Worm (Caenorhabditis elegans) whole organism, L3 larva: ENCODE results near the gene wht-2.
A peak's percentile ranks its signal among the peaks of the same experiment; 100 is the strongest.

ENCODE experiments used
- R02D3.7 ChIP-seq: fragments of 150-350 bp; optimal IDR thresholded peaks from 2 replicates; lab custom pipeline; 2014; ENCODE audit warnings: missing biosample characterization, missing genetic modification characterization
- ZK546.5 ChIP-seq: sonication (generic microtip); optimal IDR thresholded peaks from 2 replicates; lab custom pipeline; 2017; ENCODE audit warnings: missing biosample characterization, missing genetic modification characterization
- ama-1 ChIP-seq: fragments of 150-350 bp; optimal IDR thresholded peaks from 2 replicates; lab custom pipeline; 2018
- ceh-28 ChIP-seq: fragments of 150-350 bp; optimal IDR thresholded peaks from 2 replicates; lab custom pipeline; 2014; ENCODE audit warnings: missing biosample characterization, missing genetic modification reagents, missing genetic modification characterization
- ceh-82 ChIP-seq: fragments of 150-350 bp; optimal IDR thresholded peaks from 2 replicates; lab custom pipeline; 2014; ENCODE audit warnings: missing biosample characterization, missing genetic modification characterization
- ceh-9 ChIP-seq: sonication (generic microtip); optimal IDR thresholded peaks from 2 replicates; lab custom pipeline; 2018; ENCODE audit warnings: missing biosample characterization, missing genetic modification characterization
- daf-12 ChIP-seq: fragments of 150-350 bp; optimal IDR thresholded peaks from 2 replicates; lab custom pipeline; 2014; ENCODE audit warnings: missing biosample characterization, missing genetic modification reagents, missing genetic modification characterization
- egl-27 ChIP-seq: sonication (generic microtip); optimal IDR thresholded peaks from 4 replicates; lab custom pipeline; 2017; ENCODE audit warnings: missing biosample characterization, missing genetic modification reagents, missing genetic modification characterization
- elt-1 ChIP-seq: fragments of 150-350 bp; optimal IDR thresholded peaks from 2 replicates; lab custom pipeline; 2014; ENCODE audit warnings: missing biosample characterization, missing genetic modification characterization
- elt-2 ChIP-seq: sonication (generic microtip); optimal IDR thresholded peaks from 2 replicates; lab custom pipeline; 2016; ENCODE audit warnings: missing genetic modification reagents, mild to moderate bottlenecking, missing genetic modification characterization, missing compliant biosample characterization
- elt-3 ChIP-seq, 3 experiments: fragments of 150-350 bp in 1 of 3; sonication (generic microtip) in 2 of 3; optimal IDR thresholded peaks; 2 replicates in 2 of 3; 4 replicates in 1 of 3; lab custom pipeline; 2014 to 2017; ENCODE audit warnings: missing biosample characterization in 3 of 3, missing genetic modification characterization in 3 of 3
- eor-1 ChIP-seq, 2 experiments: fragments of 150-350 bp; optimal IDR thresholded peaks; 2 replicates each; lab custom pipeline; 2014 to 2018; ENCODE audit warnings: missing biosample characterization in 2 of 2, missing genetic modification characterization in 2 of 2
- fkh-10 ChIP-seq: sonication (generic microtip); optimal IDR thresholded peaks from 2 replicates; lab custom pipeline; 2017; ENCODE audit warnings: missing biosample characterization, missing genetic modification reagents, missing genetic modification characterization
- fkh-2 ChIP-seq: fragments of 150-350 bp; optimal IDR thresholded peaks from 2 replicates; lab custom pipeline; 2014; ENCODE audit warnings: missing biosample characterization, missing genetic modification reagents, missing genetic modification characterization
- hmg-11 ChIP-seq: sonication (generic microtip); optimal IDR thresholded peaks from 2 replicates; lab custom pipeline; 2016; ENCODE audit warnings: missing genetic modification characterization, missing compliant biosample characterization
- jun-1 ChIP-seq: fragments of 150-350 bp; optimal IDR thresholded peaks from 2 replicates; lab custom pipeline; 2014; ENCODE audit warnings: missing biosample characterization, missing genetic modification reagents, missing genetic modification characterization
- lin-15B ChIP-seq: fragments of 150-350 bp; optimal IDR thresholded peaks from 2 replicates; lab custom pipeline; 2014; ENCODE audit warnings: missing biosample characterization, missing genetic modification characterization
- lin-39 ChIP-seq: fragments of 150-350 bp; optimal IDR thresholded peaks from 2 replicates; lab custom pipeline; 2018; ENCODE audit warnings: missing biosample characterization, missing genetic modification reagents, missing genetic modification characterization
- lsy-12 ChIP-seq: sonication (generic microtip); optimal IDR thresholded peaks from 2 replicates; lab custom pipeline; 2016; ENCODE audit warnings: mild to moderate bottlenecking, missing genetic modification characterization, missing compliant biosample characterization
- mdl-1 ChIP-seq: fragments of 150-350 bp; optimal IDR thresholded peaks from 2 replicates; lab custom pipeline; 2014; ENCODE audit warnings: missing biosample characterization, missing genetic modification characterization
- nfya-1 ChIP-seq: sonication (generic microtip); optimal IDR thresholded peaks from 2 replicates; lab custom pipeline; 2017; ENCODE audit warnings: missing genetic modification characterization, mild to moderate bottlenecking, missing compliant biosample characterization, antibody characterized with exemption, moderate library complexity; ENCODE audit not compliant: insufficient read depth
- nhr-11 ChIP-seq: fragments of 150-350 bp; optimal IDR thresholded peaks from 2 replicates; lab custom pipeline; 2014; ENCODE audit warnings: missing biosample characterization, missing genetic modification characterization
- nhr-23 ChIP-seq: fragments of 150-350 bp; optimal IDR thresholded peaks from 2 replicates; lab custom pipeline; 2014; ENCODE audit warnings: missing biosample characterization, missing genetic modification reagents, missing genetic modification characterization
- nhr-237 ChIP-seq: fragments of 150-350 bp; optimal IDR thresholded peaks from 2 replicates; lab custom pipeline; 2014; ENCODE audit warnings: missing biosample characterization, missing genetic modification characterization
- nhr-25 ChIP-seq: sonication (generic microtip); optimal IDR thresholded peaks from 2 replicates; lab custom pipeline; 2017; ENCODE audit warnings: missing biosample characterization, missing genetic modification characterization
- nhr-28 ChIP-seq: fragments of 150-350 bp; optimal IDR thresholded peaks from 2 replicates; lab custom pipeline; 2014; ENCODE audit warnings: missing biosample characterization, missing genetic modification characterization
- nhr-43 ChIP-seq: sonication (generic microtip); optimal IDR thresholded peaks from 2 replicates; lab custom pipeline; 2016; ENCODE audit warnings: mild to moderate bottlenecking, missing genetic modification characterization, missing compliant biosample characterization; ENCODE audit not compliant: poor library complexity, severe bottlenecking
- nhr-67 ChIP-seq: fragments of 150-350 bp; optimal IDR thresholded peaks from 2 replicates; lab custom pipeline; 2014; ENCODE audit warnings: missing biosample characterization, missing genetic modification characterization
- nhr-76 ChIP-seq: fragments of 150-350 bp; sonication (generic microtip); optimal IDR thresholded peaks from 5 replicates; lab custom pipeline; 2014; ENCODE audit warnings: missing biosample characterization, missing genetic modification characterization
- nhr-77 ChIP-seq: fragments of 150-350 bp; optimal IDR thresholded peaks from 2 replicates; lab custom pipeline; 2014; ENCODE audit warnings: missing biosample characterization, missing genetic modification characterization
- pha-4 ChIP-seq: fragments of 150-350 bp; optimal IDR thresholded peaks from 2 replicates; lab custom pipeline; 2014; ENCODE audit warnings: missing biosample characterization, missing genetic modification reagents, missing genetic modification characterization
- pqm-1 ChIP-seq: fragments of 150-350 bp; optimal IDR thresholded peaks from 2 replicates; lab custom pipeline; 2017; ENCODE audit warnings: missing biosample characterization, missing genetic modification characterization, inconsistent platforms
- snpc-4 ChIP-seq: fragments of 150-350 bp; optimal IDR thresholded peaks from 2 replicates; lab custom pipeline; 2014; ENCODE audit warnings: missing biosample characterization, missing genetic modification characterization
- tbx-2 ChIP-seq: sonication (generic microtip); optimal IDR thresholded peaks from 2 replicates; lab custom pipeline; 2016; ENCODE audit warnings: mild to moderate bottlenecking, missing genetic modification characterization, missing compliant biosample characterization
- unc-39 ChIP-seq: sonication (generic microtip); optimal IDR thresholded peaks from 4 replicates; lab custom pipeline; 2017; ENCODE audit warnings: missing biosample characterization, missing genetic modification characterization
- ztf-11 ChIP-seq: fragments of 150-350 bp; optimal IDR thresholded peaks from 2 replicates; lab custom pipeline; 2014; ENCODE audit warnings: missing biosample characterization, missing genetic modification characterization
- ztf-4 ChIP-seq: fragments of 150-350 bp; optimal IDR thresholded peaks from 2 replicates; lab custom pipeline; 2014; ENCODE audit warnings: missing biosample characterization, missing genetic modification characterization

Gene wht-2

ce11 chrIV:11469698-11470591 lies at the start of gene wht-2, which contains the start of gene C10C6.13:
TSS of gene wht-2 (plus strand) at chrIV:11470436.
TSS of gene C10C6.13 (minus strand) at chrIV:11469748.
- TF ChIP-seq elt-2 (peak; percentile 82), nhr-237 (tag; lab: Kevin White, UChicago) (no peak), pha-4 (peak; percentile 19), pqm-1 (tag; lab: Kevin White, UChicago) (peak; percentile 62)

ce11 chrIV:11421696-11422095 lies 48.5 kb upstream of the wht-2 start, which contains the start of gene F22B3.7:
TSS of gene F22B3.7 (minus strand) at chrIV:11421796.
- no peak for TF ChIP-seq ztf-4 (tag; lab: Kevin White, UChicago)
- no peak for TF ChIP-seq lin-39 (tag; lab: Kevin White, UChicago)

- TF ChIP-seq ama-1 (lab: Kevin White, UChicago) = no peak
- no peak for TF ChIP-seq ceh-82 (tag; lab: Kevin White, UChicago)
- TF ChIP-seq elt-3 (tag; optimal IDR thresholded peaks at IDR 0.05; lab: Kevin White, UChicago) = no peak
- TF ChIP-seq lin-39 (tag; lab: Kevin White, UChicago) = no peak
- no peak for TF ChIP-seq hmg-11
- no peak for TF ChIP-seq ceh-28
- no peak for TF ChIP-seq nhr-237 (tag; lab: Kevin White, UChicago)
- TF ChIP-seq nhr-76 (tag; lab: Kevin White, UChicago) = no peak
- no peak for TF ChIP-seq mdl-1 (tag; lab: Kevin White, UChicago)
- no peak for TF ChIP-seq elt-2
- TF ChIP-seq nhr-11 (tag; lab: Kevin White, UChicago) = no peak
- no peak for TF ChIP-seq nhr-28 (tag; lab: Kevin White, UChicago)
- no peak for TF ChIP-seq unc-39
- TF ChIP-seq lsy-12 (tag; lab: Kevin White, UChicago) = no peak
Observed at ce11 chrIV:11424830-11425229, 45.4 kb upstream of the wht-2 start, which contains the start of gene F22B3.8. TSS of gene F22B3.8 (minus strand) at chrIV:11424930.

- no peak for TF ChIP-seq lin-39 (tag; lab: Kevin White, UChicago)
- no peak for TF ChIP-seq ZK546.5 (tag; lab: Kevin White, UChicago)
- no peak for TF ChIP-seq ztf-11
Observed at ce11 chrIV:11425442-11425841, 44.8 kb upstream of the wht-2 start, which contains the start of gene kin-4. TSS of gene kin-4 (plus strand) at chrIV:11425742.

- TF ChIP-seq ZK546.5 (tag; lab: Kevin White, UChicago) (no peak), R02D3.7 (tag; lab: Kevin White, UChicago) (no peak), elt-1 (no peak), fkh-2 (tag; lab: Kevin White, UChicago) (no peak), elt-3 (tag; optimal IDR thresholded peaks at IDR 0.05; lab: Kevin White, UChicago) (no peak), unc-39 (no peak), jun-1 (no peak), nhr-67 (tag; lab: Kevin White, UChicago) (no peak), nhr-43 (tag; lab: Kevin White, UChicago) (no peak)
Observed at ce11 chrIV:11431448-11431847, 38.8 kb upstream of the wht-2 start.

- TF ChIP-seq daf-12 (no peak), mdl-1 (tag; lab: Kevin White, UChicago) (no peak), nhr-25 (tag; lab: Kevin White, UChicago) (peak; percentile 23), lsy-12 (tag; lab: Kevin White, UChicago) (no peak), nfya-1 (tag; lab: Kevin White, UChicago) (peak; percentile 76), eor-1 (tag; optimal IDR thresholded peaks at IDR 0.05; lab: Kevin White, UChicago) (no peak), elt-2 (peak; percentile 24), elt-3 (tag; optimal IDR thresholded peaks at IDR 0.05; lab: Kevin White, UChicago) (no peak), nhr-77 (tag; lab: Kevin White, UChicago) (no peak), ZK546.5 (tag; lab: Kevin White, UChicago) (no peak), pha-4 (peak; percentile 89), lin-15B (tag; lab: Kevin White, UChicago) (peak; percentile 69), nhr-43 (tag; lab: Kevin White, UChicago) (no peak), R02D3.7 (tag; lab: Kevin White, UChicago) (peak; percentile 47), nhr-23 (tag; lab: Kevin White, UChicago) (peak; percentile 30), hmg-11 (peak; percentile 76), jun-1 (peak; percentile 25), nhr-76 (tag; lab: Kevin White, UChicago) (no peak), egl-27 (tag; lab: Kevin White, UChicago) (peak; percentile 27), nhr-28 (tag; lab: Kevin White, UChicago) (no peak), ceh-9 (no peak), lin-39 (tag; lab: Kevin White, UChicago) (peak; percentile 54), fkh-10 (GFP tag; lab: Kevin White, UChicago) (peak; percentile 13), nhr-11 (tag; lab: Kevin White, UChicago) (no peak), ceh-28 (peak; percentile 64), tbx-2 (tag; lab: Kevin White, UChicago) (peak; percentile 41), snpc-4 (peak; percentile 58)
Observed at ce11 chrIV:11433709-11434108, 36.5 kb upstream of the wht-2 start.
